Worm (Caenorhabditis elegans) whole organism, mixed stage, embryonic: ENCODE results near the gene srh-244.

ENCODE experiments used
- blmp-1 ChIP-seq: fragments of 150-350 bp; optimal IDR thresholded peaks from 2 replicates; lab custom pipeline; 2014; ENCODE audit warnings: missing biosample characterization, missing genetic modification characterization
- ces-1 ChIP-seq: fragments of 150-350 bp; optimal IDR thresholded peaks from 2 replicates; lab custom pipeline; 2014; ENCODE audit warnings: missing biosample characterization, missing genetic modification reagents, missing genetic modification characterization
- mls-2 ChIP-seq: sonication (generic microtip); optimal IDR thresholded peaks from 2 replicates; lab custom pipeline; 2016; ENCODE audit warnings: mild to moderate bottlenecking, missing genetic modification characterization, moderate library complexity, missing compliant biosample characterization
- nhr-12 ChIP-seq: fragments of 150-350 bp; optimal IDR thresholded peaks from 2 replicates; lab custom pipeline; 2014; ENCODE audit warnings: missing biosample characterization, missing genetic modification characterization
- nhr-237 ChIP-seq: fragments of 150-350 bp; optimal IDR thresholded peaks from 2 replicates; lab custom pipeline; 2014; ENCODE audit warnings: missing biosample characterization, missing genetic modification characterization
- nhr-28 ChIP-seq: fragments of 150-350 bp; optimal IDR thresholded peaks from 2 replicates; lab custom pipeline; 2014; ENCODE audit warnings: missing biosample characterization, missing genetic modification characterization
- nhr-76 ChIP-seq: sonication (generic microtip); optimal IDR thresholded peaks from 2 replicates; lab custom pipeline; 2017; ENCODE audit warnings: missing biosample characterization, missing genetic modification characterization
- pha-4 ChIP-seq: fragments of 150-350 bp; optimal IDR thresholded peaks from 2 replicates; lab custom pipeline; 2018; ENCODE audit warnings: missing biosample characterization, missing genetic modification reagents, missing genetic modification characterization
- snpc-4 ChIP-seq: fragments of 150-350 bp; optimal IDR thresholded peaks from 2 replicates; lab custom pipeline; 2014; ENCODE audit warnings: missing biosample characterization, missing genetic modification characterization
- unc-62 ChIP-seq: fragments of 150-350 bp; optimal IDR thresholded peaks from 2 replicates; lab custom pipeline; 2014; ENCODE audit warnings: missing biosample characterization, missing genetic modification reagents, missing genetic modification characterization

DNA sequence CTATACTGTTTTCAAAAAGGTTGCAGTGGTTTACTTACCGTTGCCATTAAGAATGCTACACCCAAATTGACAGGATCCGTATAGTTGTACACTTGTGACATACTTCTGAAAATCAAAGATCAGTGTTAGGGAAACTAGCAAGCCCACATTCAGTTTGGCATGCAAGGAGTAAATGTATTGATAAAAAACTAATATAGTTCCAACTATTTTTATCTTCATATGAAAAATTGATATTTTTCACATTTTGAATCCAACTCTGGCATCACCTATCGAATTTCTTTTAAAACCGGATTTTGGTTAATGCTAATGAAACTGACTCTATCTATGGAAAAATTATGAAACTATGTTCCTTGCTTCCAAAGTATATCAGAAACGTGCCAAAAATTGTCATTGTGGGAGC is 18.3 kb upstream of the srh-244 start, which contains the start of gene srx-92:
- TF ChIP-seq blmp-1 (tag; lab: Kevin White, UChicago) (no peak), unc-62 (no peak), pha-4 (tag; lab: Kevin White, UChicago) (no peak), nhr-237 (tag; lab: Kevin White, UChicago) (no peak), ces-1 (GFP tag; lab: Kevin White, UChicago) (no peak), mls-2 (no peak), snpc-4 (no peak), nhr-76 (no peak), nhr-12 (tag; lab: Kevin White, UChicago) (no peak), nhr-28 (tag; lab: Kevin White, UChicago) (no peak)
